Worm (Caenorhabditis elegans): Measurements from ENCODE around the gene svh-2.

ce11 chrX:6591674-6592073 lies 38.6 kb downstream of the svh-2 start:
- TF ChIP-seq hlh-6 (tag; optimal IDR thresholded peaks at IDR 0.05) (no peak), pqm-1 (tag; optimal IDR thresholded peaks at IDR 0.05) (no peak), C38D4.7 (GFP tag; optimal IDR thresholded peaks at IDR 0.05) (no peak), tbx-2 (tag; optimal IDR thresholded peaks at IDR 0.05) (no peak), mec-3 (tag; optimal IDR thresholded peaks at IDR 0.05; ENCODE audit: borderline replicate concordance) (no peak), ama-1 (optimal IDR thresholded peaks at IDR 0.05) (no peak), pag-3 (tag; optimal IDR thresholded peaks at IDR 0.05; ENCODE audit: borderline replicate concordance) (no peak), ztf-16 (tag; optimal IDR thresholded peaks at IDR 0.05) (no peak), ceh-14 (tag; optimal IDR thresholded peaks at IDR 0.05) (no peak), ref-2 (tag; optimal IDR thresholded peaks at IDR 0.05) (no peak), zip-5 (tag; optimal IDR thresholded peaks at IDR 0.05) (no peak), unc-42 (tag; optimal IDR thresholded peaks at IDR 0.05) (no peak), gmeb-2 (tag; optimal IDR thresholded peaks at IDR 0.05) (no peak), elt-2 (tag; optimal IDR thresholded peaks at IDR 0.05) (no peak)
